Worm (Caenorhabditis elegans): Measurements from ENCODE around the gene Y66D12A.16.

DNA sequence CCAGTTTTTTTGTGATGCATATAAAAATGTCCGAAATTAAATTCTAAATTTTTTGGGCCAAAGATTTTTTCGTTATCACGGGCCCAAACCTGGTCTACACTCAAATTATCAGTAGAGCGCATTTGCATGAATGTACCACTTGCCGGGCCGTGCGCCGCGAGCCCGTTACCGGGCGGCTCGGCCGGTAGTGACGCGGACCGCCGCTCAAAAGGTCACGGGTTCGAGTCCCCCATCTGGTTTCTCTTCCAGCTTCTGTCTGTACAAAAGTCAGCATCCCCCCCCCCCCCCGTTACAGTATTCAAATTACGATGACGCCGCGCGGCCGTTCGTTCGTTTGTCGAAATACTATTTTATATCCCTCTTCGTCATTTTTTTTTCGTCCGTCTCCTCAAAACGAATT is 46.0 kb upstream of the Y66D12A.16 start:
- TF ChIP-seq flt-1 (GFP tag; IDR thresholded peaks at IDR 0.05) (no peak), ets-7 (tag; optimal IDR thresholded peaks at IDR 0.05) (no peak)
